In the genomic region with DNA sequence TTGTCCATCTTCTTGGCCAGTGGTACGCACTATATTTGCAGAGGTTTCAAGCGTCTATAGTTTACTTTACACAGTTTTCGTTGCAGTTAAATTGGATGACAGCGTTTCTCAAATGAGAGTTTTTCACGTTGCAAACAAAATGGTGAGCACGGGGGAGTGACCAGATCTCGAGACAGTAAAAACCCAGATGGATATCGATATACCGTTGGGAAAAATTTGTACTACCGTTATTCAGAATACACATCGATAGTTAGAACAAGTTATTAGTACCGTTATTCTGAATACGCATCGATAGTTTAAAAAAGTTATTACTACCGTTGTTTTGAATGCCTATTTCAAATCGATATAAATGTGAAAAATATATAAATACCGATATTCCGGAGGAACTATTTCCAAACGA, we compare ENCODE assay signal across 1 fruit fly cellular context.
A peak's percentile ranks its signal among the peaks of the same experiment; 100 is the strongest.
TF ChIP-seq lines count a peak whose summit lies in the region.

TSS of gene cass (minus strand) at position 179 of the 400 bp plus-strand sequence.

TF ChIP-seq in whole organism, embryonic, 481 proteins besides CTCF, POLR2A, EP300 and RAD21 (continued from another document and continues in another):
- no peak for TF ChIP-seq emc (GFP tag; optimal IDR thresholded peaks at IDR 0.05; lab: Kevin White, UChicago)
- TF ChIP-seq sqz (GFP tag; optimal IDR thresholded peaks at IDR 0.05; lab: Kevin White, UChicago) = peak; percentile 67
- TF ChIP-seq rib (GFP tag; IDR thresholded peaks at IDR 0.05; lab: Robert Waterston, UW) = no peak
- TF ChIP-seq dpn (GFP tag; optimal IDR thresholded peaks at IDR 0.05; lab: Kevin White, UChicago) = no peak
- peak; percentile 87 for TF ChIP-seq Doc3 (GFP tag; IDR thresholded peaks at IDR 0.05; lab: Robert Waterston, UW; ENCODE audit: partially characterized antibody)
- no peak for TF ChIP-seq CG7556 (GFP tag; optimal IDR thresholded peaks at IDR 0.05; lab: Kevin White, UChicago)
- no peak; the same call in 1 of the 2 replicates for TF ChIP-seq CG3847 (GFP tag; IDR thresholded peaks at IDR 0.05; lab: Robert Waterston, UW)
- TF ChIP-seq pfk (GFP tag; optimal IDR thresholded peaks at IDR 0.05; lab: Kevin White, UChicago) = no peak
- no peak for TF ChIP-seq Aef1 (GFP tag; IDR thresholded peaks at IDR 0.05; lab: Robert Waterston, UW)
- peak in 1 of 2 experiments; percentile 25 for TF ChIP-seq insv (GFP tag; optimal IDR thresholded peaks at IDR 0.05; lab: Kevin White, UChicago)
- TF ChIP-seq CG2889 (GFP tag; IDR thresholded peaks at IDR 0.05; lab: Robert Waterston, UW) = no peak
- TF ChIP-seq fru (optimal IDR thresholded peaks at IDR 0.05; lab: Kevin White, UChicago) = no peak
- no peak for TF ChIP-seq pita (GFP tag; optimal IDR thresholded peaks at IDR 0.05; lab: Kevin White, UChicago)
- no peak for TF ChIP-seq CG6272 (GFP tag; IDR thresholded peaks at IDR 0.05; lab: Robert Waterston, UW)
- TF ChIP-seq cg (GFP tag; optimal IDR thresholded peaks at IDR 0.05; lab: Kevin White, UChicago) = no peak
- no peak for TF ChIP-seq CG43689 (GFP tag; IDR thresholded peaks at IDR 0.05; lab: Robert Waterston, UW)
- TF ChIP-seq trem (tag; optimal IDR thresholded peaks at IDR 0.05; lab: Kevin White, UChicago) = peak; percentile 82
- peak; percentile 38 for TF ChIP-seq her (GFP tag; optimal IDR thresholded peaks at IDR 0.05; lab: Kevin White, UChicago)
- TF ChIP-seq nerfin-1 (tag; optimal IDR thresholded peaks at IDR 0.05; lab: Kevin White, UChicago) = peak; percentile 45
- no peak for TF ChIP-seq CG13775 (GFP tag; optimal IDR thresholded peaks at IDR 0.05; lab: Kevin White, UChicago)
- no peak for TF ChIP-seq CG18619 (GFP tag; optimal IDR thresholded peaks at IDR 0.05; lab: Kevin White, UChicago)
- peak; percentile 91 for TF ChIP-seq HLH4C (GFP tag; IDR thresholded peaks at IDR 0.05; lab: Robert Waterston, UW; ENCODE audit: partially characterized antibody)
- TF ChIP-seq CG8388 (GFP tag; optimal IDR thresholded peaks at IDR 0.05; lab: Kevin White, UChicago) = no peak
- TF ChIP-seq CG9609 (GFP tag; optimal IDR thresholded peaks at IDR 0.05; lab: Kevin White, UChicago) = no peak
- no peak for TF ChIP-seq CG5245 (GFP tag; optimal IDR thresholded peaks at IDR 0.05; lab: Kevin White, UChicago)
- no peak for TF ChIP-seq jumu (GFP tag; optimal IDR thresholded peaks at IDR 0.05; lab: Kevin White, UChicago)
- peak; percentile 59 for TF ChIP-seq CG2712 (tag; optimal IDR thresholded peaks at IDR 0.05; lab: Kevin White, UChicago)
- TF ChIP-seq Gug (GFP tag; IDR thresholded peaks at IDR 0.05; lab: Robert Waterston, UW) = no peak
- TF ChIP-seq chn (GFP tag; optimal IDR thresholded peaks at IDR 0.05; lab: Kevin White, UChicago) = no peak
- TF ChIP-seq Sry-β (GFP tag; optimal IDR thresholded peaks at IDR 0.05; lab: Kevin White, UChicago) = no peak
- peak; percentile 89 for TF ChIP-seq pzg (GFP tag; optimal IDR thresholded peaks at IDR 0.05; lab: Kevin White, UChicago)
- no peak for TF ChIP-seq ken (GFP tag; IDR thresholded peaks at IDR 0.05; lab: Robert Waterston, UW)
- peak; percentile 94 for TF ChIP-seq CG16813 (GFP tag; IDR thresholded peaks at IDR 0.05; lab: Robert Waterston, UW; ENCODE audit: partially characterized antibody)
- TF ChIP-seq CG7745 (tag; optimal IDR thresholded peaks at IDR 0.05; lab: Kevin White, UChicago) = no peak
- peak; percentile 65; the same call in 1 of the 2 replicates for TF ChIP-seq nerfin-2 (GFP tag; IDR thresholded peaks at IDR 0.05; lab: Robert Waterston, UW; ENCODE audit: partially characterized antibody)
- TF ChIP-seq CG10209 (GFP tag; optimal IDR thresholded peaks at IDR 0.05; lab: Kevin White, UChicago) = no peak
- TF ChIP-seq CG10147 (GFP tag; optimal IDR thresholded peaks at IDR 0.05; lab: Kevin White, UChicago) = no peak
- TF ChIP-seq seq (GFP tag; IDR thresholded peaks at IDR 0.05; lab: Robert Waterston, UW) = no peak
- TF ChIP-seq GATAe (GFP tag; conservative IDR thresholded peaks at IDR 0.05; lab: Robert Waterston, UW) = no peak
- TF ChIP-seq stwl (tag; optimal IDR thresholded peaks at IDR 0.05; lab: Kevin White, UChicago) = peak; percentile 92
- TF ChIP-seq dmrt11E (tag; optimal IDR thresholded peaks at IDR 0.05; lab: Kevin White, UChicago) = peak; percentile 9
- no peak for TF ChIP-seq croc (GFP tag; conservative IDR thresholded peaks at IDR 0.05; lab: Robert Waterston, UW)
- no peak for TF ChIP-seq ap (GFP tag; IDR thresholded peaks at IDR 0.05; lab: Robert Waterston, UW)
- TF ChIP-seq danr (GFP tag; IDR thresholded peaks at IDR 0.05; lab: Robert Waterston, UW) = no peak
- no peak for TF ChIP-seq CG7357 (GFP tag; IDR thresholded peaks at IDR 0.05; lab: Robert Waterston, UW)
- no peak for TF ChIP-seq lilli (GFP tag; optimal IDR thresholded peaks at IDR 0.05; lab: Kevin White, UChicago)
- TF ChIP-seq CG2129 (GFP tag; IDR thresholded peaks at IDR 0.05; lab: Robert Waterston, UW; ENCODE audit: partially characterized antibody) = peak; percentile 83
- peak; percentile 91 for TF ChIP-seq knrl (GFP tag; IDR thresholded peaks at IDR 0.05; lab: Robert Waterston, UW; ENCODE audit: partially characterized antibody)
- no peak for TF ChIP-seq pan (optimal IDR thresholded peaks at IDR 0.05; lab: Kevin White, UChicago)
- TF ChIP-seq pan (GFP tag; optimal IDR thresholded peaks at IDR 0.05 in 1 of 2, IDR thresholded peaks at IDR 0.05 in 1 of 2) = no peak
- TF ChIP-seq ftz-f1 (GFP tag; optimal IDR thresholded peaks at IDR 0.05; lab: Kevin White, UChicago) = no peak
- peak; percentile 17 for TF ChIP-seq Elba2 (GFP tag; optimal IDR thresholded peaks at IDR 0.05; lab: Kevin White, UChicago)
- TF ChIP-seq CG8290 (GFP tag; optimal IDR thresholded peaks at IDR 0.05; lab: Kevin White, UChicago) = peak; percentile 39
- peak in 1 of 2 experiments; percentile 70 for TF ChIP-seq CG8290 (tag; optimal IDR thresholded peaks at IDR 0.05; lab: Kevin White, UChicago)
- no peak for TF ChIP-seq CG4360 (GFP tag; IDR thresholded peaks at IDR 0.05; lab: Robert Waterston, UW)
- peak; percentile 59 for TF ChIP-seq nmo (GFP tag; optimal IDR thresholded peaks at IDR 0.05; lab: Kevin White, UChicago)
- TF ChIP-seq CG7271 (tag; optimal IDR thresholded peaks at IDR 0.05; lab: Kevin White, UChicago) = peak; percentile 32
- TF ChIP-seq Ptx1 (GFP tag; IDR thresholded peaks at IDR 0.05; lab: Robert Waterston, UW) = no peak
- peak; percentile 92 for TF ChIP-seq CG34224 (GFP tag; IDR thresholded peaks at IDR 0.05; lab: Robert Waterston, UW; ENCODE audit: partially characterized antibody)
- TF ChIP-seq CG11398 (GFP tag; optimal IDR thresholded peaks at IDR 0.05; lab: Kevin White, UChicago) = no peak
- peak; percentile 18 for TF ChIP-seq HmgD (GFP tag; optimal IDR thresholded peaks at IDR 0.05; lab: Kevin White, UChicago)
- TF ChIP-seq kah (GFP tag; optimal IDR thresholded peaks at IDR 0.05; lab: Kevin White, UChicago) = no peak
- TF ChIP-seq Side (GFP tag; optimal IDR thresholded peaks at IDR 0.05; lab: Kevin White, UChicago) = no peak
- no peak for TF ChIP-seq Dip3 (GFP tag; optimal IDR thresholded peaks at IDR 0.05; lab: Kevin White, UChicago)
- no peak for TF ChIP-seq CG9437 (GFP tag; optimal IDR thresholded peaks at IDR 0.05; lab: Kevin White, UChicago)
- TF ChIP-seq Sry-δ (GFP tag; optimal IDR thresholded peaks at IDR 0.05; lab: Kevin White, UChicago) = peak; percentile 86
- no peak for TF ChIP-seq Sox102F (GFP tag; optimal IDR thresholded peaks at IDR 0.05; lab: Kevin White, UChicago)
- no peak for TF ChIP-seq Hr39 (optimal IDR thresholded peaks at IDR 0.05; lab: Kevin White, UChicago)
- TF ChIP-seq CG2202 (tag; optimal IDR thresholded peaks at IDR 0.05; lab: Kevin White, UChicago) = no peak
- no peak for TF ChIP-seq al (GFP tag; IDR thresholded peaks at IDR 0.05; lab: Robert Waterston, UW)
- TF ChIP-seq tna (GFP tag; IDR thresholded peaks at IDR 0.05; lab: Robert Waterston, UW; ENCODE audit: partially characterized antibody) = peak; percentile 81
- TF ChIP-seq NK7.1 (GFP tag; optimal IDR thresholded peaks at IDR 0.05; lab: Kevin White, UChicago) = no peak
- TF ChIP-seq z (GFP tag; IDR thresholded peaks at IDR 0.05; lab: Robert Waterston, UW) = no peak
- peak; percentile 84 for TF ChIP-seq hbn (GFP tag; IDR thresholded peaks at IDR 0.05; lab: Robert Waterston, UW; ENCODE audit: partially characterized antibody)
- TF ChIP-seq zen2 (GFP tag; IDR thresholded peaks at IDR 0.05; lab: Robert Waterston, UW; ENCODE audit: partially characterized antibody) = peak; percentile 84
- TF ChIP-seq CG1792 (GFP tag; optimal IDR thresholded peaks at IDR 0.05; lab: Kevin White, UChicago) = no peak
- no peak for TF ChIP-seq CG11696 (GFP tag; IDR thresholded peaks at IDR 0.05; lab: Robert Waterston, UW)
- TF ChIP-seq row (GFP tag; IDR thresholded peaks at IDR 0.05; lab: Robert Waterston, UW) = peak; percentile 60
- TF ChIP-seq gfzf (GFP tag; optimal IDR thresholded peaks at IDR 0.05; lab: Kevin White, UChicago) = peak; percentile 88
- no peak for TF ChIP-seq CG11695 (GFP tag; IDR thresholded peaks at IDR 0.05; lab: Robert Waterston, UW)
- TF ChIP-seq C15 (GFP tag; IDR thresholded peaks at IDR 0.05; lab: Robert Waterston, UW) = no peak
- TF ChIP-seq Hmx (GFP tag; optimal IDR thresholded peaks at IDR 0.05; lab: Kevin White, UChicago) = no peak
- TF ChIP-seq so (GFP tag; IDR thresholded peaks at IDR 0.05; lab: Robert Waterston, UW) = no peak
- peak; percentile 75 for TF ChIP-seq CG1603 (tag; optimal IDR thresholded peaks at IDR 0.05; lab: Kevin White, UChicago)
- TF ChIP-seq D (optimal IDR thresholded peaks at IDR 0.05; lab: Kevin White, UChicago) = no peak
- no peak for TF ChIP-seq D (GFP tag; optimal IDR thresholded peaks at IDR 0.05; lab: Kevin White, UChicago)
- no peak for TF ChIP-seq CG1602 (GFP tag; optimal IDR thresholded peaks at IDR 0.05; lab: Kevin White, UChicago)
- TF ChIP-seq Max (GFP tag; optimal IDR thresholded peaks at IDR 0.05; lab: Kevin White, UChicago) = peak; percentile 4
- no peak for TF ChIP-seq CG17328 (GFP tag; IDR thresholded peaks at IDR 0.05; lab: Robert Waterston, UW)
- no peak for TF ChIP-seq hkb (optimal IDR thresholded peaks at IDR 0.05; lab: Kevin White, UChicago)
- no peak for TF ChIP-seq hkb (GFP tag; IDR thresholded peaks at IDR 0.05; lab: Robert Waterston, UW)
- no peak for TF ChIP-seq H2.0 (GFP tag; IDR thresholded peaks at IDR 0.05; lab: Robert Waterston, UW)
- no peak for TF ChIP-seq pnt (GFP tag; optimal IDR thresholded peaks at IDR 0.05; lab: Kevin White, UChicago)
- no peak for TF ChIP-seq crc (GFP tag; optimal IDR thresholded peaks at IDR 0.05; lab: Kevin White, UChicago)
- TF ChIP-seq CG15269 (tag; optimal IDR thresholded peaks at IDR 0.05; lab: Kevin White, UChicago) = peak; percentile 23
- TF ChIP-seq CG15601 (tag; optimal IDR thresholded peaks at IDR 0.05; lab: Kevin White, UChicago) = peak; percentile 33
- peak; percentile 89 for TF ChIP-seq ato (GFP tag; IDR thresholded peaks at IDR 0.05; lab: Robert Waterston, UW; ENCODE audit: partially characterized antibody)
- TF ChIP-seq CG15479 (GFP tag; optimal IDR thresholded peaks at IDR 0.05; lab: Kevin White, UChicago) = no peak
- TF ChIP-seq phol (tag; optimal IDR thresholded peaks at IDR 0.05; lab: Kevin White, UChicago) = peak; percentile 97
- TF ChIP-seq cwo (GFP tag; optimal IDR thresholded peaks at IDR 0.05; lab: Kevin White, UChicago) = no peak
- no peak for TF ChIP-seq CG1832 (GFP tag; optimal IDR thresholded peaks at IDR 0.05; lab: Kevin White, UChicago)
- no peak for TF ChIP-seq CG12942 (GFP tag; optimal IDR thresholded peaks at IDR 0.05; lab: Kevin White, UChicago)
- peak; percentile 63 for TF ChIP-seq CG15514 (GFP tag; optimal IDR thresholded peaks at IDR 0.05; lab: Kevin White, UChicago)
- TF ChIP-seq CG11456 (GFP tag; IDR thresholded peaks at IDR 0.05; lab: Robert Waterston, UW) = no peak
- peak; percentile 13 for TF ChIP-seq CG18262 (tag; optimal IDR thresholded peaks at IDR 0.05; lab: Kevin White, UChicago)
- peak; percentile 94 for TF ChIP-seq Opbp (GFP tag; IDR thresholded peaks at IDR 0.05; lab: Robert Waterston, UW; ENCODE audit: partially characterized antibody)
- peak; percentile 73 for TF ChIP-seq CoRest (tag; optimal IDR thresholded peaks at IDR 0.05; lab: Kevin White, UChicago)
- peak; percentile 95 for TF ChIP-seq CG6791 (GFP tag; IDR thresholded peaks at IDR 0.05; lab: Robert Waterston, UW; ENCODE audit: partially characterized antibody)
- TF ChIP-seq inv (GFP tag; IDR thresholded peaks at IDR 0.05; lab: Robert Waterston, UW; ENCODE audit: partially characterized antibody) = peak; percentile 85
- no peak for TF ChIP-seq sim (GFP tag; IDR thresholded peaks at IDR 0.05; lab: Robert Waterston, UW)
- TF ChIP-seq Sox100B (GFP tag; optimal IDR thresholded peaks at IDR 0.05; lab: Kevin White, UChicago) = no peak
- peak; percentile 94 for TF ChIP-seq Bgb (GFP tag; IDR thresholded peaks at IDR 0.05; lab: Robert Waterston, UW; ENCODE audit: partially characterized antibody)
- TF ChIP-seq MBD-R2 (GFP tag; IDR thresholded peaks at IDR 0.05; lab: Robert Waterston, UW) = peak; percentile 72
- no peak for TF ChIP-seq dati (GFP tag; IDR thresholded peaks at IDR 0.05; lab: Robert Waterston, UW)
- no peak for TF ChIP-seq da (GFP tag; optimal IDR thresholded peaks at IDR 0.05; lab: Kevin White, UChicago)
- peak; percentile 74 for TF ChIP-seq sd (tag; optimal IDR thresholded peaks at IDR 0.05; lab: Kevin White, UChicago)
- peak; percentile 77 for TF ChIP-seq Med (GFP tag; lab: Kevin White, UChicago)
- no peak for TF ChIP-seq toy (GFP tag; IDR thresholded peaks at IDR 0.05; lab: Robert Waterston, UW)
- TF ChIP-seq CG9797 (GFP tag; optimal IDR thresholded peaks at IDR 0.05; lab: Kevin White, UChicago) = peak; percentile 77
- no peak for TF ChIP-seq pho (GFP tag; optimal IDR thresholded peaks at IDR 0.05; lab: Kevin White, UChicago)
- no peak for TF ChIP-seq salm (tag; optimal IDR thresholded peaks at IDR 0.05; lab: Kevin White, UChicago)
- TF ChIP-seq CG10565 (GFP tag; optimal IDR thresholded peaks at IDR 0.05; lab: Kevin White, UChicago) = no peak
- TF ChIP-seq tio (GFP tag; optimal IDR thresholded peaks at IDR 0.05; lab: Kevin White, UChicago) = no peak
- no peak for TF ChIP-seq CG10959 (GFP tag; IDR thresholded peaks at IDR 0.05; lab: Robert Waterston, UW)
- TF ChIP-seq CG17361 (GFP tag; IDR thresholded peaks at IDR 0.05; lab: Robert Waterston, UW) = 0 out of 3 replicates have a peak, but pooled peaks have one; percentile 18
- no peak for TF ChIP-seq CG17568 (GFP tag; optimal IDR thresholded peaks at IDR 0.05; lab: Kevin White, UChicago)
- TF ChIP-seq grau (tag; optimal IDR thresholded peaks at IDR 0.05; lab: Kevin White, UChicago) = peak; percentile 31
- no peak for TF ChIP-seq CG9876 (GFP tag; optimal IDR thresholded peaks at IDR 0.05; lab: Kevin White, UChicago)
- TF ChIP-seq CG8765 (GFP tag; IDR thresholded peaks at IDR 0.05; lab: Robert Waterston, UW) = no peak
- no peak for TF ChIP-seq ranshi (GFP tag; IDR thresholded peaks at IDR 0.05; lab: Robert Waterston, UW)
